Fruit fly (Drosophila melanogaster): Measurements from ENCODE around the gene CG16824.

dm6 chr2L:13244759-13245308, 48.0 kb upstream of the CG16824 start:
- TF ChIP-seq CG12605 (GFP tag; IDR thresholded peaks at IDR 0.05), result no peak
- TF ChIP-seq CG9948 (tag; optimal IDR thresholded peaks at IDR 0.05), result no peak
